Fruit fly (Drosophila melanogaster): ENCODE results near the gene Meics.

- TF ChIP-seq foxo (GFP tag; optimal IDR thresholded peaks at IDR 0.05) = peak in 1 of 2 experiments; percentile 34
- TF ChIP-seq jim (GFP tag; optimal IDR thresholded peaks at IDR 0.05) = no peak
- TF ChIP-seq HLH106 (tag; optimal IDR thresholded peaks at IDR 0.05) = no peak
- TF ChIP-seq sage (GFP tag; optimal IDR thresholded peaks at IDR 0.05) = no peak
- no peak for TF ChIP-seq usp (GFP tag; optimal IDR thresholded peaks at IDR 0.05)
- no peak for TF ChIP-seq dl (GFP tag; optimal IDR thresholded peaks at IDR 0.05; ENCODE audit: insufficient read depth in 1 of 2, partially characterized antibody in 2 of 2)
- no peak for TF ChIP-seq ey (GFP tag; optimal IDR thresholded peaks at IDR 0.05)
- TF ChIP-seq lola (GFP tag; optimal IDR thresholded peaks at IDR 0.05) = no peak
- no peak for TF ChIP-seq br (GFP tag; optimal IDR thresholded peaks at IDR 0.05)
- no peak for TF ChIP-seq Dif (GFP tag; optimal IDR thresholded peaks at IDR 0.05; ENCODE audit: partially characterized antibody)
- no peak for TF ChIP-seq woc (GFP tag; optimal IDR thresholded peaks at IDR 0.05)
- no peak for TF ChIP-seq pan (optimal IDR thresholded peaks at IDR 0.05)
- TF ChIP-seq Abd-B (GFP tag; optimal IDR thresholded peaks at IDR 0.05) = no peak
- TF ChIP-seq rgr (GFP tag; optimal IDR thresholded peaks at IDR 0.05) = peak; percentile 19
Observed at dm6 chr3L:13957212-13957668, 7.3 kb downstream of the Meics start.
